Fruit fly (Drosophila melanogaster): ENCODE results near the gene bowl.

The bowl gene

dm6 chr2L:3802818-3803456 is 31.4 kb downstream of the bowl start (continued):
- TF ChIP-seq slou (GFP tag; optimal IDR thresholded peaks at IDR 0.05) (peak; percentile 31), emc (GFP tag; optimal IDR thresholded peaks at IDR 0.05) (no peak), Bteb2 (GFP tag; optimal IDR thresholded peaks at IDR 0.05) (peak; percentile 54), vvl (GFP tag; IDR thresholded peaks at IDR 0.05) (peak; percentile 87), HHEX (GFP tag; optimal IDR thresholded peaks at IDR 0.05) (no peak), Spps (tag; optimal IDR thresholded peaks at IDR 0.05) (peak; percentile 14), CG8290 (GFP tag; optimal IDR thresholded peaks at IDR 0.05) (no peak), CG8290 (tag; optimal IDR thresholded peaks at IDR 0.05) (no peak), CG12236 (GFP tag; optimal IDR thresholded peaks at IDR 0.05) (no peak), Pdp1 (GFP tag; optimal IDR thresholded peaks at IDR 0.05) (peak; percentile 26 to 94), CG7745 (tag; optimal IDR thresholded peaks at IDR 0.05) (no peak), CG15514 (GFP tag; optimal IDR thresholded peaks at IDR 0.05) (peak; percentile 54), Mad (GFP tag; optimal IDR thresholded peaks at IDR 0.05) (peak; percentile 10), Stat92E (GFP tag; optimal IDR thresholded peaks at IDR 0.05) (no peak), Hr39 (optimal IDR thresholded peaks at IDR 0.05) (no peak), usp (GFP tag; optimal IDR thresholded peaks at IDR 0.05) (no peak), CG3726 (GFP tag; IDR thresholded peaks at IDR 0.05) (0 out of 3 replicates have a peak, but pooled peaks have one; percentile 19), phol (tag; optimal IDR thresholded peaks at IDR 0.05) (peak; percentile 58), CG17361 (GFP tag; IDR thresholded peaks at IDR 0.05) (peak; percentile 32; the same call in 1 of the 3 replicates), repo (GFP tag; optimal IDR thresholded peaks at IDR 0.05) (no peak), Mrtf (GFP tag; IDR thresholded peaks at IDR 0.05) (no peak), Nf-YA (GFP tag; IDR thresholded peaks at IDR 0.05) (0 out of 2 replicates have a peak, but pooled peaks have one; percentile 9), CG8944 (GFP tag; optimal IDR thresholded peaks at IDR 0.05) (peak; percentile 28), CG3163 (GFP tag; optimal IDR thresholded peaks at IDR 0.05) (peak; percentile 45), CG2116 (GFP tag; optimal IDR thresholded peaks at IDR 0.05) (peak; percentile 58), CG6765 (GFP tag; optimal IDR thresholded peaks at IDR 0.05) (peak; percentile 46), pnt (GFP tag; optimal IDR thresholded peaks at IDR 0.05) (no peak), CG4424 (GFP tag; optimal IDR thresholded peaks at IDR 0.05) (peak; percentile 60), CG9876 (GFP tag; optimal IDR thresholded peaks at IDR 0.05) (no peak), CG4282 (GFP tag; optimal IDR thresholded peaks at IDR 0.05) (no peak), CG4360 (GFP tag; IDR thresholded peaks at IDR 0.05) (no peak), CTCF (GFP tag; optimal IDR thresholded peaks at IDR 0.05) (peak; percentile 69), Atf-2 (GFP tag; optimal IDR thresholded peaks at IDR 0.05) (no peak), tin (GFP tag; optimal IDR thresholded peaks at IDR 0.05) (peak; percentile 63), MBD-R2 (GFP tag; IDR thresholded peaks at IDR 0.05) (peak; percentile 39; the same call in 1 of the 2 replicates), Rx (GFP tag; IDR thresholded peaks at IDR 0.05) (no peak), dpn (GFP tag; optimal IDR thresholded peaks at IDR 0.05) (peak; percentile 56 to 58), stwl (tag; optimal IDR thresholded peaks at IDR 0.05) (no peak), Ets97D (GFP tag; optimal IDR thresholded peaks at IDR 0.05) (peak; percentile 24), dmrt99B (tag; optimal IDR thresholded peaks at IDR 0.05) (no peak), Max (GFP tag; optimal IDR thresholded peaks at IDR 0.05) (peak; percentile 63), NC2α (GFP tag; optimal IDR thresholded peaks at IDR 0.05) (no peak), CG15269 (tag; optimal IDR thresholded peaks at IDR 0.05) (peak; percentile 27), CG17912 (GFP tag; optimal IDR thresholded peaks at IDR 0.05) (no peak), az2 (GFP tag; optimal IDR thresholded peaks at IDR 0.05) (peak; percentile 74), Ptx1 (GFP tag; IDR thresholded peaks at IDR 0.05) (peak; percentile 76), Bdp1 (GFP tag; optimal IDR thresholded peaks at IDR 0.05) (peak; percentile 20), yki (optimal IDR thresholded peaks at IDR 0.05) (no peak), CG2129 (GFP tag; IDR thresholded peaks at IDR 0.05; ENCODE audit: partially characterized antibody) (no peak), en (GFP tag; optimal IDR thresholded peaks at IDR 0.05) (no peak), sim (GFP tag; IDR thresholded peaks at IDR 0.05) (no peak), D19A (tag; optimal IDR thresholded peaks at IDR 0.05) (peak; percentile 64), gt (GFP tag; IDR thresholded peaks at IDR 0.05) (no peak)

Measured in whole organism, embryonic.